In the genomic region with DNA sequence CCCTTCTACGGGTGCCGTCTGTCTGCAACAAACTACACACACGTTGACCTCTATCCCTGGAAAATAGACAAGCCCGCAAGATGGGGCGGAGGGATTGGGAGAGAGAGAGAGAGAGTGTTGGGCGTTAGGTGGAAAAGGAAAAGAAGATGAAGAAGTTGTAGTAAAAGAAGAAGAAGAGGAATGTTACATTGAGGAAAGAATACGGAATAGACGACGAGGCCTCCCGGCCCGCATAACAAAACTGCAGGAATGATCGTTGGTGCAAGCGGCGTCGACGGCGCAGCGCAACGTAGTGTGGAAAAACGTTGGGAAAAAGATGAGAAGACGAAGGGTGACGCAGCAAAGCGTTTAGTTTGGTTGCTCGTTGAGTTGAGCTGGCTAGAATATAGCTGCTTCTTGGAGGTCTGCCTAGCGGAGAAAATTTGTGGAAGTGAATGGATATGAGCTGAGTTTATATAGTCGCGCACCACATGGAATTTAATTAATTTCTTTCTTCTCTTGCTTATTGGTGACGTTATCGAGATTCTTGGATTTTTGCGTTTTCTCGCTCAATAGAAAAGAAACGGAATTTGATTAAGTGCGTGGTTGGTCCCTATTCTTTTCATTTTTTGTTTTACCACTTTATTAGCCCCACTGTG, we compare ENCODE assay signal across 1 worm cellular context.
TF ChIP-seq lines count a peak whose summit lies in the region.

No protein-coding gene starts in this region.

TF ChIP-seq in whole organism, L1 larva, 84 proteins besides CTCF, POLR2A, EP300 and RAD21 (continued from another document):
- TF ChIP-seq fkh-10 (GFP tag; optimal IDR thresholded peaks at IDR 0.05; lab: Kevin White, UChicago): peak; percentile 16
- TF ChIP-seq egl-27 (tag; optimal IDR thresholded peaks at IDR 0.05; lab: Kevin White, UChicago): no peak
- TF ChIP-seq nhr-19 (GFP tag; conservative IDR thresholded peaks at IDR 0.05; lab: Robert Waterston, UW): peak; percentile 92
- peak; percentile 35 for TF ChIP-seq ceh-8 (GFP tag; optimal IDR thresholded peaks at IDR 0.05; lab: Kevin White, UChicago)
- TF ChIP-seq grh-1 (GFP tag; IDR thresholded peaks at IDR 0.05; lab: Robert Waterston, UW): 0 out of 2 replicates have a peak, but pooled peaks have one; percentile 5
- TF ChIP-seq xbp-1 (tag; optimal IDR thresholded peaks at IDR 0.05; lab: Kevin White, UChicago): peak; percentile 62
- no peak for TF ChIP-seq ceh-88 (GFP tag; IDR thresholded peaks at IDR 0.05; lab: Robert Waterston, UW)
- TF ChIP-seq nhr-28 (tag; optimal IDR thresholded peaks at IDR 0.05; lab: Kevin White, UChicago): no peak
- TF ChIP-seq mdl-1 (tag; optimal IDR thresholded peaks at IDR 0.05; lab: Kevin White, UChicago): peak in 1 of 2 experiments; percentile 11
- no peak for TF ChIP-seq dpl-1 (GFP tag; optimal IDR thresholded peaks at IDR 0.05; lab: Kevin White, UChicago)
- TF ChIP-seq ztf-11 (tag; optimal IDR thresholded peaks at IDR 0.05; lab: Kevin White, UChicago): no peak
- TF ChIP-seq unc-30 (tag; optimal IDR thresholded peaks at IDR 0.05; lab: Kevin White, UChicago): no peak
- no peak for TF ChIP-seq ets-5 (GFP tag; IDR thresholded peaks at IDR 0.05; lab: Robert Waterston, UW)
- TF ChIP-seq nhr-77 (tag; optimal IDR thresholded peaks at IDR 0.05; lab: Kevin White, UChicago): no peak
- TF ChIP-seq lin-35 (GFP tag; optimal IDR thresholded peaks at IDR 0.05; lab: Kevin White, UChicago): peak; percentile 9 to 23
- peak; percentile 85 for TF ChIP-seq tbx-2 (tag; optimal IDR thresholded peaks at IDR 0.05; lab: Kevin White, UChicago)
- TF ChIP-seq snu-23 (GFP tag; optimal IDR thresholded peaks at IDR 0.05; lab: Kevin White, UChicago): peak; percentile 88
- TF ChIP-seq irx-1 (tag; optimal IDR thresholded peaks at IDR 0.05; lab: Kevin White, UChicago): peak; percentile 52
- no peak for TF ChIP-seq lin-15B (tag; optimal IDR thresholded peaks at IDR 0.05; lab: Kevin White, UChicago)
- TF ChIP-seq nhr-11 (tag; optimal IDR thresholded peaks at IDR 0.05; lab: Kevin White, UChicago): no peak
- TF ChIP-seq ceh-90 (tag; optimal IDR thresholded peaks at IDR 0.05; lab: Kevin White, UChicago): no peak
- TF ChIP-seq ama-1 (optimal IDR thresholded peaks at IDR 0.05; lab: Kevin White, UChicago): no peak
- TF ChIP-seq nhr-20 (tag; optimal IDR thresholded peaks at IDR 0.05; lab: Kevin White, UChicago): peak; percentile 89
- peak; percentile 78 for TF ChIP-seq ztf-4 (tag; optimal IDR thresholded peaks at IDR 0.05; lab: Kevin White, UChicago)
- no peak for TF ChIP-seq nhr-12 (tag; optimal IDR thresholded peaks at IDR 0.05; lab: Kevin White, UChicago)
- TF ChIP-seq zip-4 (GFP tag; optimal IDR thresholded peaks at IDR 0.05; lab: Kevin White, UChicago): no peak
- peak; percentile 60 for TF ChIP-seq fos-1 (tag; optimal IDR thresholded peaks at IDR 0.05; lab: Kevin White, UChicago)
